Worm (Caenorhabditis elegans) whole organism, midembryonic: ENCODE data around the gene C14A4.12.

Experiments used
- T22C8.4 ChIP-seq: fragments of 200-800 bp; sonication (Bioruptor generic); IDR thresholded peaks from 2 replicates; pipeline ENCODE4 v1.3.6; 2022; ENCODE audit warnings: missing genetic modification characterization, missing compliant biosample characterization
- cog-1 ChIP-seq: sonication (generic microtip); optimal IDR thresholded peaks from 2 replicates; lab custom pipeline; 2016; ENCODE audit warnings: missing genetic modification characterization, missing compliant biosample characterization
- flt-1 ChIP-seq: fragments of 200-800 bp; sonication (Bioruptor generic); IDR thresholded peaks from 2 replicates; pipeline ENCODE4 v1.3.6; 2022; ENCODE audit warnings: missing genetic modification characterization, missing compliant biosample characterization
- klf-2 ChIP-seq: fragments of 200-800 bp; sonication (Bioruptor generic); conservative IDR thresholded peaks from 2 replicates; pipeline ENCODE4 v1.3.6; 2022; ENCODE audit warnings: missing genetic modification reagents, missing genetic modification characterization, missing compliant biosample characterization
- med-1 ChIP-seq: sonication (generic microtip); optimal IDR thresholded peaks from 2 replicates; lab custom pipeline; 2017; ENCODE audit warnings: missing genetic modification characterization, mild to moderate bottlenecking, missing compliant biosample characterization, antibody characterized with exemption, missing genetic modification reagents; ENCODE audit not compliant: insufficient read depth
- ref-1 ChIP-seq: fragments of 200-800 bp; sonication (Bioruptor generic); conservative IDR thresholded peaks from 2 replicates; pipeline ENCODE4 v1.3.6; 2022; ENCODE audit warnings: missing genetic modification reagents, missing genetic modification characterization, missing compliant biosample characterization
- tab-1 ChIP-seq: fragments of 200-800 bp; sonication (Bioruptor generic); IDR thresholded peaks from 2 replicates; pipeline ENCODE4 v1.3.6; 2022; ENCODE audit warnings: missing genetic modification characterization, missing compliant biosample characterization
- ztf-23 ChIP-seq: fragments of 200-800 bp; sonication (Bioruptor generic); IDR thresholded peaks from 2 replicates; pipeline ENCODE4 v1.3.6; 2022; ENCODE audit warnings: missing genetic modification reagents, missing genetic modification characterization, missing compliant biosample characterization
- ztf-29 ChIP-seq: fragments of 200-800 bp; sonication (Bioruptor generic); IDR thresholded peaks from 2 replicates; pipeline ENCODE4 v1.3.6; 2022; ENCODE audit warnings: missing genetic modification reagents, missing genetic modification characterization, missing compliant biosample characterization

DNA sequence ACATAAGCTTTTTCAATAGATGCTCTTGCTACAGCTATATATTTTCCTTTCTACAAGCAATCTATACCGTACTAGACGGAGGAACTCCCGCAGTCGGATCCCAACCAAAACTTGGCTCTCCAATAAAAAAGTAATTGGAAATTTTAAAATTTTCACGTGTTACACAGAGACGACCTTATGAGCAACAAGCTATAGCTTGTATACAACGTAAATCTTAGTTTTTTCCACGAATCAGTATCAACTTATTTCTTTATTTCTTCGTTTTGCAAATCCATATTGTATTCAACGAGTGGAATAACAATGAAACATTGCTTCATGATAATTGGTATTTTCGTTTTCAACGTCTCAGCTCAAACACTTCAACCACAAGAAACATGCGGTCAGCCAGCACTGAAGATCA, 30.6 kb downstream of the C14A4.12 start, which contains the start of gene M28.4:
- TF ChIP-seq ref-1 (GFP tag; lab: Robert Waterston, UW) (no peak), klf-2 (no peak), flt-1 (GFP tag; lab: Robert Waterston, UW) (no peak), T22C8.4 (GFP tag; lab: Robert Waterston, UW) (no peak), tab-1 (no peak), ztf-23 (GFP tag; lab: Robert Waterston, UW) (no peak), ztf-29 (GFP tag; lab: Robert Waterston, UW) (no peak), cog-1 (tag; lab: Kevin White, UChicago) (no peak), med-1 (GFP tag; lab: Kevin White, UChicago) (no peak)
